Fruit fly (Drosophila melanogaster): Measurements from ENCODE around the gene CG5906.
A peak's percentile ranks its signal among the peaks of the same experiment; 100 is the strongest.

CG5906 gene

DNA sequence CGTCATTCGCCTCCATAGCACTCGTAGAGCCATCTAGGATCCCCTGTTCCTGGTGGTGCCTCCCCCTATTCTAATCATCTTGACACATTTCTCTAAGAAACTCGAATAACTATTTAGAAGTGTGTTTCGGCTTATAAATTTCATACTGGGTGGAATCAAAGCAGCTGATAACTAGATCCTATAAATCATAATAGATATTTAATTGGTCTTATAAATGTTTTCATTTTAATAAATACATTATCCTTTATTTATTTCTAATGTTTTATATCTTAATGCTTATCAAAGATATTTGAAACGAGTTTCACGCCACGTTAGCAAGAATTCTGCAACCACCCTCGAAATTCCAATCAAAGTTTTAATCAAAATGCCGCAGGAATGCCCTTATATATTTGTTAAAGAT lies at the start of gene CG5906:
Gene CG5906, minus strand, starts transcription at position 101 of the 400 bp plus-strand sequence.
- TF ChIP-seq seq (GFP tag; IDR thresholded peaks at IDR 0.05), result no peak
- no peak for TF ChIP-seq CG11247 (GFP tag; IDR thresholded peaks at IDR 0.05)
- no peak for TF ChIP-seq Elba2 (GFP tag; optimal IDR thresholded peaks at IDR 0.05)
- no peak for TF ChIP-seq Dad (GFP tag; optimal IDR thresholded peaks at IDR 0.05)
- no peak for TF ChIP-seq CG11085 (GFP tag; IDR thresholded peaks at IDR 0.05)
- TF ChIP-seq Optix (GFP tag; IDR thresholded peaks at IDR 0.05), result no peak
- no peak for TF ChIP-seq Dll (GFP tag; IDR thresholded peaks at IDR 0.05; ENCODE audit: partially characterized antibody)
- no peak for TF ChIP-seq CG17568 (GFP tag; optimal IDR thresholded peaks at IDR 0.05)
- no peak for TF ChIP-seq sim (GFP tag; IDR thresholded peaks at IDR 0.05)
- TF ChIP-seq Hey (tag; optimal IDR thresholded peaks at IDR 0.05), result no peak
- TF ChIP-seq Camta (GFP tag; optimal IDR thresholded peaks at IDR 0.05), result no peak
- TF ChIP-seq odd (GFP tag; optimal IDR thresholded peaks at IDR 0.05), result no peak
- TF ChIP-seq CG1647 (GFP tag; optimal IDR thresholded peaks at IDR 0.05), result no peak
- TF ChIP-seq bab2 (GFP tag; optimal IDR thresholded peaks at IDR 0.05), result no peak
- no peak for TF ChIP-seq scrt (GFP tag; optimal IDR thresholded peaks at IDR 0.05)

DNA sequence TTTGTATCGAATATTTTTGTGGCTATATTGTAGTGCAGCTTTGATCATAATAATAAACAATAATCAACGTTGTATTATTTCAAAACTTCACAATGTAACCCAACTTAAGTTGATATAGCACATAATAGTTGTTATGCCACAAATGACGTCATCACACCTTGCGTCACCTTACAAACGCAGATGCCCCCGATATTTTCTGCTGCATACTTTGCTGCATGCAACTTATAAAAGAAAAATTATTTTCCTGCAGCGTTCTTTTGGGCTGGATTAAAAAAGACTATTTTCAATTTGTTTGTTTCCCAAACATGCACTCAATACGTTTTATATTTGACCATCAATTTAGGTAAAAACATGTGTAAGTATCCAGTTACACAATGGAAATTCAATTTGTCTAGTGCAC lies 47.1 kb upstream of the CG5906 start:
- TF ChIP-seq otp (GFP tag; IDR thresholded peaks at IDR 0.05) (no peak), CG17328 (GFP tag; IDR thresholded peaks at IDR 0.05) (no peak), CG1603 (tag; optimal IDR thresholded peaks at IDR 0.05) (peak; percentile 24), CG18619 (GFP tag; optimal IDR thresholded peaks at IDR 0.05) (no peak), CG10274 (GFP tag; optimal IDR thresholded peaks at IDR 0.05) (no peak), Blimp-1 (GFP tag; optimal IDR thresholded peaks at IDR 0.05) (no peak), gfzf (GFP tag; optimal IDR thresholded peaks at IDR 0.05) (no peak), Lpt (GFP tag; optimal IDR thresholded peaks at IDR 0.05) (no peak), Xrp1 (GFP tag; IDR thresholded peaks at IDR 0.05) (no peak), wek (GFP tag; optimal IDR thresholded peaks at IDR 0.05) (no peak), CG1233 (GFP tag; optimal IDR thresholded peaks at IDR 0.05) (no peak), Lhr (GFP tag; optimal IDR thresholded peaks at IDR 0.05) (peak; percentile 18), Gug (GFP tag; IDR thresholded peaks at IDR 0.05) (no peak), nmo (GFP tag; optimal IDR thresholded peaks at IDR 0.05) (no peak), CG4360 (GFP tag; IDR thresholded peaks at IDR 0.05) (no peak), CG13296 (GFP tag; optimal IDR thresholded peaks at IDR 0.05) (no peak), stwl (tag; optimal IDR thresholded peaks at IDR 0.05) (peak; percentile 62), amos (GFP tag; IDR thresholded peaks at IDR 0.05; ENCODE audit: partially characterized antibody) (peak; percentile 22), CG11456 (GFP tag; IDR thresholded peaks at IDR 0.05) (no peak), emc (GFP tag; optimal IDR thresholded peaks at IDR 0.05) (no peak), chn (GFP tag; optimal IDR thresholded peaks at IDR 0.05) (no peak), pita (GFP tag; optimal IDR thresholded peaks at IDR 0.05) (peak; percentile 21), CG10462 (GFP tag; optimal IDR thresholded peaks at IDR 0.05) (no peak), CG8281 (tag; optimal IDR thresholded peaks at IDR 0.05) (peak; percentile 39), wdn (GFP tag; IDR thresholded peaks at IDR 0.05) (no peak), CG4820 (GFP tag; optimal IDR thresholded peaks at IDR 0.05) (no peak), CG12744 (GFP tag; optimal IDR thresholded peaks at IDR 0.05) (no peak), H15 (GFP tag; IDR thresholded peaks at IDR 0.05) (no peak), Eip74EF (GFP tag; optimal IDR thresholded peaks at IDR 0.05) (peak in 1 of 2 experiments; percentile 25), Deaf1 (tag; optimal IDR thresholded peaks at IDR 0.05) (no peak), fu2 (GFP tag; optimal IDR thresholded peaks at IDR 0.05) (no peak), CrebB (tag; optimal IDR thresholded peaks at IDR 0.05) (no peak), Hr78 (GFP tag; optimal IDR thresholded peaks at IDR 0.05) (no peak), CG6689 (GFP tag; IDR thresholded peaks at IDR 0.05) (peak; percentile 98), CG12104 (GFP tag; optimal IDR thresholded peaks at IDR 0.05) (no peak), fru (optimal IDR thresholded peaks at IDR 0.05) (no peak), CG3065 (GFP tag; optimal IDR thresholded peaks at IDR 0.05) (no peak)
